Worm (Caenorhabditis elegans) whole organism, L4/young adult: ENCODE measurements around the gene sek-3.

ENCODE experiments used
- W03F9.2 ChIP-seq: fragments of 150-350 bp; optimal IDR thresholded peaks from 2 replicates; lab custom pipeline; 2014; ENCODE audit warnings: missing biosample characterization, missing genetic modification characterization
- dao-5 ChIP-seq: sonication (generic microtip); optimal IDR thresholded peaks from 2 replicates; lab custom pipeline; 2016; ENCODE audit warnings: missing genotype, missing genetic modification characterization, moderate library complexity, missing compliant biosample characterization
- him-1 ChIP-seq: sonication (generic microtip); optimal IDR thresholded peaks from 2 replicates; lab custom pipeline; 2016; ENCODE audit warnings: missing genotype, missing genetic modification reagents, missing genetic modification characterization, missing compliant biosample characterization

- TF ChIP-seq him-1 (tag; lab: Kevin White, UChicago) (peak; percentile 74), W03F9.2 (tag; lab: Kevin White, UChicago) (no peak), dao-5 (tag; lab: Kevin White, UChicago) (no peak)
Measured at ce11 chrX:4982009-4982625, 35.6 kb upstream of the sek-3 start.
